Worm (Caenorhabditis elegans): ENCODE measurements around the gene deb-1.

deb-1 gene

DNA sequence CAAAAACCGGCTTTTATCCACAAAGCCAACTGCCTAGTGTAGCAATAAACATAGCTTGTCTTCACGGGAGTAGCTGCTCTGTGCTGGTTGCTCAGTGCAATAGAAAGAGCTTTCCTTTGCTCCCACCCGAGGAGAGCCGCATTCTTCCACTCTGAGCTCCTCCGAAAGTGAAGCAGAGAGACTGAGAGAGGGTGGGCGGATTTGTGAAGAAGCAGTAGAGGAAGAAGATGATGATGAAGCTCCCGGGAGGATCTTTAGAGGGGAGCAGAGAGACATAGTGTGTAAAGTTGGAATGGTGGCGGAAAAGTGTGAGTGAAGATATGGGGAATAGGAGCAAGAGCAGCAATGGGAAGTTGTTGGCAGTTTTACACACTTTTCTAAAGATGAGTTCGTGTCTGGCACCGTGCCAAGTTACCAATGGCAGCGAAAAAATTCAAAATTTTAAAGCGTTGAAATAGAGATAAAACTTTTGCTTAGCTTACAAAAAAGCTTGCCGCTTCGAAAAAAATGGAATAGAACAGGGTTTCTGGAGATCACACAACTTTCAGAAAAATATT lies 4.5 kb upstream of the deb-1 start, which contains the start of gene ZC477.4:
Gene ZC477.4, minus strand, starts transcription at position 276 of the 557 bp plus-strand sequence.
- TF ChIP-seq lsy-2 (tag; optimal IDR thresholded peaks at IDR 0.05) (no peak), sptf-1 (tag; optimal IDR thresholded peaks at IDR 0.05) (no peak), ceh-43 (GFP tag; optimal IDR thresholded peaks at IDR 0.05) (no peak), cnd-1 (tag; optimal IDR thresholded peaks at IDR 0.05) (no peak), ceh-39 (tag; optimal IDR thresholded peaks at IDR 0.05) (no peak), hlh-1 (tag; optimal IDR thresholded peaks at IDR 0.05) (peak; percentile 89), nhr-2 (tag; optimal IDR thresholded peaks at IDR 0.05) (no peak), unc-62 (GFP tag; optimal IDR thresholded peaks at IDR 0.05) (peak; percentile 30), nhr-12 (tag; optimal IDR thresholded peaks at IDR 0.05) (no peak), tbx-8 (GFP tag; optimal IDR thresholded peaks at IDR 0.05) (no peak), ceh-83 (GFP tag; optimal IDR thresholded peaks at IDR 0.05) (no peak), lin-13 (tag; optimal IDR thresholded peaks at IDR 0.05) (no peak), elt-3 (tag; optimal IDR thresholded peaks at IDR 0.05) (no peak), ces-1 (GFP tag; optimal IDR thresholded peaks at IDR 0.05) (no peak), unc-39 (tag; optimal IDR thresholded peaks at IDR 0.05) (no peak), bed-3 (GFP tag; optimal IDR thresholded peaks at IDR 0.05) (no peak), mep-1 (tag; optimal IDR thresholded peaks at IDR 0.05) (no peak), ztf-11 (tag; optimal IDR thresholded peaks at IDR 0.05) (no peak), mab-5 (tag; optimal IDR thresholded peaks at IDR 0.05) (no peak), mls-2 (tag; optimal IDR thresholded peaks at IDR 0.05) (no peak), drap-1 (GFP tag; optimal IDR thresholded peaks at IDR 0.05) (no peak), ham-2 (GFP tag; optimal IDR thresholded peaks at IDR 0.05) (no peak), nhr-76 (tag; optimal IDR thresholded peaks at IDR 0.05) (no peak), lin-32 (GFP tag; optimal IDR thresholded peaks at IDR 0.05) (no peak), zip-8 (tag; optimal IDR thresholded peaks at IDR 0.05) (no peak), snpc-4 (tag; optimal IDR thresholded peaks at IDR 0.05) (no peak), pha-4 (tag; optimal IDR thresholded peaks at IDR 0.05) (no peak), sem-2 (GFP tag; optimal IDR thresholded peaks at IDR 0.05) (no peak), M03D4.4 (tag; optimal IDR thresholded peaks at IDR 0.05) (peak; percentile 31), nhr-28 (tag; optimal IDR thresholded peaks at IDR 0.05) (no peak), elt-1 (tag; optimal IDR thresholded peaks at IDR 0.05; ENCODE audit: borderline replicate concordance, insufficient read depth) (no peak), flh-1 (GFP tag; optimal IDR thresholded peaks at IDR 0.05) (no peak), unc-120 (tag; optimal IDR thresholded peaks at IDR 0.05; ENCODE audit: poor library complexity, severe bottlenecking) (peak; percentile 95), nhr-237 (tag; optimal IDR thresholded peaks at IDR 0.05) (no peak), blmp-1 (tag; optimal IDR thresholded peaks at IDR 0.05) (no peak)

DNA sequence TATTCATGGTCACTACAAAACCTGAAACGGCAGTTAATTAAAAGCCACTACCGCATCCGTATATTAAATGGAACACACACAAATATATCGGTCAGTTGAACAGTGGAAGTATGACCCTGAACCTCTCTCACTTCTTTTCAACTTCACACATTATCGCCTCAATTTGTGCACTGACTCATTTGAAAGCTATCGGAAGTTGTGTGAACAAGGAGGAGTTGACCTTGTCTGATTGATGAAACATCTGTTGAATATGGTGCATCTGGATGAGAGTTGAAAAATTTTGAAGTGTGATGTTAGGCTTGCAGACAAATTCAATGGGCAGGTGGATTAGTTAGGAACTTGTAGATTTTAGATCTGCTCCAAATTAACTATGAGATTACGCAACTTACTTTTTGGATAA lies 3.4 kb upstream of the deb-1 start:
- no peak for TF ChIP-seq mls-2 (tag; optimal IDR thresholded peaks at IDR 0.05)
- TF ChIP-seq tbx-8 (GFP tag; optimal IDR thresholded peaks at IDR 0.05) = no peak
- no peak for TF ChIP-seq sem-2 (GFP tag; optimal IDR thresholded peaks at IDR 0.05)
- no peak for TF ChIP-seq ceh-39 (tag; optimal IDR thresholded peaks at IDR 0.05)
- TF ChIP-seq ceh-43 (GFP tag; optimal IDR thresholded peaks at IDR 0.05) = no peak
- no peak for TF ChIP-seq nhr-12 (tag; optimal IDR thresholded peaks at IDR 0.05)
- no peak for TF ChIP-seq unc-120 (tag; optimal IDR thresholded peaks at IDR 0.05; ENCODE audit: poor library complexity, severe bottlenecking)
- no peak for TF ChIP-seq zip-8 (tag; optimal IDR thresholded peaks at IDR 0.05)
- TF ChIP-seq snpc-4 (tag; optimal IDR thresholded peaks at IDR 0.05) = no peak
- TF ChIP-seq ham-2 (GFP tag; optimal IDR thresholded peaks at IDR 0.05) = no peak
- TF ChIP-seq elt-3 (tag; optimal IDR thresholded peaks at IDR 0.05) = no peak
- TF ChIP-seq ces-1 (GFP tag; optimal IDR thresholded peaks at IDR 0.05) = no peak
- no peak for TF ChIP-seq ztf-11 (tag; optimal IDR thresholded peaks at IDR 0.05)
- no peak for TF ChIP-seq sptf-1 (tag; optimal IDR thresholded peaks at IDR 0.05)
- no peak for TF ChIP-seq nhr-76 (tag; optimal IDR thresholded peaks at IDR 0.05)
- TF ChIP-seq pha-4 (tag; optimal IDR thresholded peaks at IDR 0.05) = no peak

DNA sequence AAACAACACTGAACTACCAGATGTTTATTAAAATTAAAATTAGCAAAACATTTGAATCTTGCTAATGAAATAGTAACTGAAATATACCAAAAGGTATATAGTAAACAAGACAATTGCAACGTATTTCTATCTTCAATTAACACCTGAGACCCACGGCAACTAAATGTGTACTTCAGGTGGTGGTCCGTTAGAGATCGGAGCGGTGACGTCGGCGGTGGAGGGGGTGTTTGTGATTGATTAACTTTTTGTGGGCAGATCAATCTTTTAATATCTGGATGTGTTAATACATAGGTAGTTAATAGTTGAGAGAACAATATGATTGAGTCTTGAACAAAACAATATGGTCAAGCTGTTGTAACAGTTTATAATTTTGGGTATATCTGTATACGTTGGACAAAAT lies 2.0 kb upstream of the deb-1 start:
- TF ChIP-seq nhr-2 (tag; optimal IDR thresholded peaks at IDR 0.05) = no peak
- peak; percentile 5 for TF ChIP-seq unc-62 (GFP tag; optimal IDR thresholded peaks at IDR 0.05)
- TF ChIP-seq pha-4 (tag; optimal IDR thresholded peaks at IDR 0.05) = no peak

Data from whole organism, mixed stage, embryonic.